Fruit fly (Drosophila melanogaster) ovary, adult (tissue): ENCODE data around the gene tst.
A peak's percentile ranks its signal among the peaks of the same experiment; 100 is the strongest.

ENCODE experiments used
- CG17801 ChIP-seq: fragments of 200-800 bp; optimal IDR thresholded peaks from 2 replicates; lab custom pipeline; 2019; ENCODE audit warnings: missing biosample characterization, mild to moderate bottlenecking, missing genetic modification characterization, moderate library complexity; ENCODE audit not compliant: partially characterized antibody

The tst gene

DNA sequence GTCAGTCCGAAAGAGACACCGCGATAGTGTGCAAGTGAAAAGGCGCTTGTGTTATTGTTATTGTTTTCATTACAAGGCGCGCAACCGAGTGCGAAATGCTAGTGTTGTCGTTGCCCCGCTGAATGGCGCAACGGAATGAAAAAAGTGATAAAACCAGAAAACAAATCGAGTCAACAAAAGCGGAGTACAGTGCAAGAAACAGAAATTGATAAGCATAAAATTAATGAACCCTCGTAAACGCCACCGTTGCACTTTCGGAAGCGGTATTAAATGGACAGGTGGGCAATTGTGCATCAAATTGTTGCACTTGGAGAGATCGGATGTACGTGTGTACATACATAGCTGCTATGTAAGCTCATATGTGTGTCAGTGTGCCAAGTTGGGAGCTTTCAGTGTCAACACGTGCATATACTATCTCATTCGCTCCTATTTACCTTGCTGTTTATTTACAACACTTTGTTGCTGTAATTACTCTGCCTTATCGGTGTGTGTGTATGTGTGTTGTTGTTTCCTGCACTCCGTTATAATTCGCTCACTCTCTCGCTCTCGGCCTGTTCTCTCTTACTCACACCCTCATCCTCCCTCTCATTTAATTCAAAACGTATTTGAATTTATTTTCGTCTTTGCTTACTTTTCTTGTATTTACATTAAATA lies 49.2 kb downstream of the tst start:
- peak; percentile 17 for TF ChIP-seq CG17801 (GFP tag; lab: Kevin White, UChicago)

DNA sequence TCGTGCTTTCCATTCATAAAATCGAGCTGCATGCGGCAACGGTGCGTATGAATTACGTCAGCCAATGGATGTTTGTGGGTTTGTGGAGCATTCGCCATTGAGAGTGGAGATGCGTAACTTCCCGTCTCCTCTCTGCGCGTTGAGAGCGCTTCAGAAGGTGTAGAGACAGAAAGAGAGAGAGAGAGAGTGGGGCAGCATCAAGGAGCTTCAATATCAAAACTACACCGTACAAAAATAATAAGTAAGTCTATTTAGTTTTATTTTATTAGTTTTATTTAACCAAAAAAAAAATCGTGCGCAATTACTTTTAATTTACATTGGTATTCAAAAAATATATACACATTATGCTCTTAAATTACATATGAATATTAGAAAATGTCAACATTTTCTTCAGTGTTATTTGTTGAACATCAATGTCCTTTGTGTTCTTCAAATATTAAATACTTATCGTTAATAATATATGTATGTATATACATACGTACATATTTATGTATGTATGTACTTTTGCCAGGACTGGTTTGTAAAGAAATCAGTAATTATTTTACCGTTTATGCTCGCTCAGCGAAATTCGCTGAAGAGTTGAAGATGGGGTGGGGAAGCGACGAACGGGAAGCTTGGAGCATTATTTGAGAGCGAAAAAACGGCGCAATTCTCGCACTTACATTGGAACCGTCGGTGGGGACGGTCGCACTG lies 49.8 kb downstream of the tst start, which contains the start of gene CG10365:
CG10365 (plus strand) TSS at position 652 of the 693 bp plus-strand sequence.
- TF ChIP-seq CG17801 (GFP tag; lab: Kevin White, UChicago): no peak

DNA sequence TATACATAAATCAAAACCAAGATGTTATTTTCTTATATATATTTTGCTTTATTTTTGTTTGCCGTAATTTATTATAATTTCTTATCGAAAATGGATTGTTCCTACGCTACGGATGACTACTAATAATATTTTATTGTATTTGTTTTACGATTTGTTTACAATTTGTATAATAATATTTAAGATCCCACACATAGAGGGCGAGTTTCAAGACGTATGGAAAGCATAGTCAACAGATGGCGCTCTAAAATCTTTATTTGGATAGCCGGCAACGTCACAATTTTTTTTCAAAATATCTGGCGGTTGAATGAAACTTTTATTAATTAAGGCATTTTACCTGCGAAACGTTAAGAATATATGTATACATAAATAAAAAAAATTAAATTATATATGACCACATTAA lies 50.7 kb downstream of the tst start:
- TF ChIP-seq CG17801 (GFP tag; lab: Kevin White, UChicago): peak; percentile 54

DNA sequence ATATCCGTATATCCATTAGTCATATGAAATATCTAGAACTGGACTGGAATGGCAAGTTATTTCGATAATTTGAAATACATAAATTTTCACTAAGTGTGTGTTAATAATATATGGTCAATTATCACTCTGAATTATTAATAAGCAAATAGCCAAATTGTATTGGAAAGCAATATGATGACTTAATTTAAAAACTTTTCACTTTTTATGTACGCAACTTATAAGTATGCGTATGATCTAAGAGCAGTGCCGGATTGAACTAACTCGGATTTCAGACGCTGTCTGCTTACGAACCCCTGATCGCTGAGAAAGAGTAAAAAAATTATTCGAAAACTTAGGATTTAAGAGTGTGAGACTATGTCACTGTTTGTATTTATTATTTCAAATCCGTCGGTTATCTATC lies 51.1 kb downstream of the tst start, which contains the start of gene CG10232:
CG10232 (minus strand) TSS at position 101 of the 400 bp plus-strand sequence.
- no peak for TF ChIP-seq CG17801 (GFP tag; lab: Kevin White, UChicago)
